Worm (Caenorhabditis elegans): Measurements from ENCODE around the gene nkat-1.

DNA sequence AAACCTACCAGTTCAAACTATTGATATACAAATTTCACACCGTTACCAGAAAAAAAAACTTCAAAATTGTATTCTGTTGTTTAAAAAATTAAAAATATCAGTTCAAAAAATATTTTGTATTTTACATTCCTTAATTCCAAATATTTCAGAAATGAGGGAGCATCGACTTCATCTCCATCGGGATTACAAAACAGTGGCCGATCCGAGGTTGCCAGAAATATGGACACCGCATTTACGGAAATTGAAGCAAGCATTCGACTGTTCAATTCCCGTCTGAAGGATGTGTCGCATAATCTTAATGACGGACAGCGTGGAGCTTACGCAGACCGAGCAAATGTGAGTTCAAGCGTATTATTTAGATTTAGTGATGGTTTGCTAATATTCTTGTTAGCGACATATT, 7.3 kb downstream of the nkat-1 start:
- TF ChIP-seq him-1 (tag; optimal IDR thresholded peaks at IDR 0.05) (no peak), W03F9.2 (tag; optimal IDR thresholded peaks at IDR 0.05) (no peak)
